Worm (Caenorhabditis elegans) whole organism, L4/young adult: ENCODE measurements around the gene cyc-2.1.

ENCODE experiments used
- dao-5 ChIP-seq: sonication (generic microtip); optimal IDR thresholded peaks from 2 replicates; lab custom pipeline; 2016; ENCODE audit warnings: missing genotype, missing genetic modification characterization, moderate library complexity, missing compliant biosample characterization
- him-1 ChIP-seq: sonication (generic microtip); optimal IDR thresholded peaks from 2 replicates; lab custom pipeline; 2016; ENCODE audit warnings: missing genotype, missing genetic modification reagents, missing genetic modification characterization, missing compliant biosample characterization

ce11 chrIV:4771792-4772191 lies 23.0 kb upstream of the cyc-2.1 start, which contains the start of gene R11E3.2:
- TF ChIP-seq him-1 (tag; lab: Kevin White, UChicago) (no peak), dao-5 (tag; lab: Kevin White, UChicago) (no peak)
